Worm (Caenorhabditis elegans) whole organism, midembryonic: ENCODE results near the gene rsr-2.

Experiments
- T22C8.4 ChIP-seq: fragments of 200-800 bp; sonication (Bioruptor generic); IDR thresholded peaks from 2 replicates; pipeline ENCODE4 v1.3.6; 2022; ENCODE audit warnings: missing genetic modification characterization, missing compliant biosample characterization
- cog-1 ChIP-seq: sonication (generic microtip); optimal IDR thresholded peaks from 2 replicates; lab custom pipeline; 2016; ENCODE audit warnings: missing genetic modification characterization, missing compliant biosample characterization
- flt-1 ChIP-seq: fragments of 200-800 bp; sonication (Bioruptor generic); IDR thresholded peaks from 2 replicates; pipeline ENCODE4 v1.3.6; 2022; ENCODE audit warnings: missing genetic modification characterization, missing compliant biosample characterization
- klf-2 ChIP-seq: fragments of 200-800 bp; sonication (Bioruptor generic); conservative IDR thresholded peaks from 2 replicates; pipeline ENCODE4 v1.3.6; 2022; ENCODE audit warnings: missing genetic modification reagents, missing genetic modification characterization, missing compliant biosample characterization
- med-1 ChIP-seq: sonication (generic microtip); optimal IDR thresholded peaks from 2 replicates; lab custom pipeline; 2017; ENCODE audit warnings: missing genetic modification characterization, mild to moderate bottlenecking, missing compliant biosample characterization, antibody characterized with exemption, missing genetic modification reagents; ENCODE audit not compliant: insufficient read depth
- ref-1 ChIP-seq: fragments of 200-800 bp; sonication (Bioruptor generic); conservative IDR thresholded peaks from 2 replicates; pipeline ENCODE4 v1.3.6; 2022; ENCODE audit warnings: missing genetic modification reagents, missing genetic modification characterization, missing compliant biosample characterization
- tab-1 ChIP-seq: fragments of 200-800 bp; sonication (Bioruptor generic); IDR thresholded peaks from 2 replicates; pipeline ENCODE4 v1.3.6; 2022; ENCODE audit warnings: missing genetic modification characterization, missing compliant biosample characterization
- ztf-23 ChIP-seq: fragments of 200-800 bp; sonication (Bioruptor generic); IDR thresholded peaks from 2 replicates; pipeline ENCODE4 v1.3.6; 2022; ENCODE audit warnings: missing genetic modification reagents, missing genetic modification characterization, missing compliant biosample characterization
- ztf-29 ChIP-seq: fragments of 200-800 bp; sonication (Bioruptor generic); IDR thresholded peaks from 2 replicates; pipeline ENCODE4 v1.3.6; 2022; ENCODE audit warnings: missing genetic modification reagents, missing genetic modification characterization, missing compliant biosample characterization

DNA sequence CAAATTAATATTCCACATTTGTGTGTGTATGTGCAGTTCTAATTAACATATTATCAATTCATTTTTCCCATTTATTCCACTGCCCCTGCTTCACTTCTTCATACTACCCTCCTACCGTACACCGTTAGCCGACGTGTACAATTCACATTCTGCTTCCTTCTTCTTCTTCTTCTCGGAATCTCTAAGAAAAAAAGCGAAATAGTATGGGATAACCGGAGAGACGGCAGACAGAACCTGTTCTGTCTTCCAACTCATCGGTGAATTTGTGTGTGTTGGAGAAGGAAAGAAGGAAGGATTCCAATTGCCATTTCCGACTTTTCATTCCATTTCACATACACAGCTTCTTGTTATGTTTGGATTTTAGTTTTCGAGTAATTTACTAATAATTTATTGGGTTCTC, 12.4 kb downstream of the rsr-2 start:
- no peak for TF ChIP-seq ref-1 (GFP tag; lab: Robert Waterston, UW)
- no peak for TF ChIP-seq ztf-29 (GFP tag; lab: Robert Waterston, UW)
- TF ChIP-seq klf-2: no peak
- no peak for TF ChIP-seq ztf-23 (GFP tag; lab: Robert Waterston, UW)
- no peak for TF ChIP-seq flt-1 (GFP tag; lab: Robert Waterston, UW)
- TF ChIP-seq tab-1 (GFP tag; lab: Robert Waterston, UW): no peak
- TF ChIP-seq cog-1 (tag; lab: Kevin White, UChicago): no peak
- TF ChIP-seq T22C8.4 (GFP tag; lab: Robert Waterston, UW): no peak
- TF ChIP-seq med-1 (GFP tag; lab: Kevin White, UChicago): no peak
